Worm (Caenorhabditis elegans) whole organism, young adult: ENCODE measurements around the gene C29A12.6.

Source experiments
- B0035.1 ChIP-seq: sonication (generic microtip); optimal IDR thresholded peaks from 2 replicates; lab custom pipeline; 2016; ENCODE audit warnings: missing genetic modification characterization, mild to moderate bottlenecking, missing compliant biosample characterization, missing genotype, missing genetic modification reagents
- F10E7.11 ChIP-seq: sonication (generic microtip); optimal IDR thresholded peaks from 2 replicates; lab custom pipeline; 2017; ENCODE audit warnings: mild to moderate bottlenecking, missing genetic modification characterization, moderate library complexity, missing compliant biosample characterization
- F22D6.2 ChIP-seq: sonication (generic microtip); optimal IDR thresholded peaks from 2 replicates; lab custom pipeline; 2016; ENCODE audit warnings: mild to moderate bottlenecking, missing genetic modification characterization, missing compliant biosample characterization
- F23B12.7 ChIP-seq: sonication (generic microtip); optimal IDR thresholded peaks from 2 replicates; lab custom pipeline; 2017; ENCODE audit warnings: missing genetic modification characterization, mild to moderate bottlenecking, missing compliant biosample characterization, antibody characterized with exemption, moderate library complexity; ENCODE audit not compliant: insufficient read depth
- F52B5.7 ChIP-seq: sonication (generic microtip); optimal IDR thresholded peaks from 2 replicates; lab custom pipeline; 2016; ENCODE audit warnings: mild to moderate bottlenecking, missing genetic modification characterization, missing compliant biosample characterization
- K11D2.4 ChIP-seq: fragments of 200-800 bp; sonication (Bioruptor generic); IDR thresholded peaks from 2 replicates; pipeline ENCODE4 v1.3.6; 2022; ENCODE audit warnings: missing genetic modification reagents, missing genetic modification characterization, missing compliant biosample characterization
- T07F8.4 ChIP-seq: sonication (generic microtip); optimal IDR thresholded peaks from 2 replicates; lab custom pipeline; 2016; ENCODE audit warnings: mild to moderate bottlenecking, missing genetic modification characterization, moderate library complexity, missing compliant biosample characterization
- T26A5.8 ChIP-seq: sonication (generic microtip); optimal IDR thresholded peaks from 2 replicates; lab custom pipeline; 2016; ENCODE audit warnings: missing genetic modification characterization, missing compliant biosample characterization
- Y53F4B.3 ChIP-seq: fragments of 200-800 bp; sonication (Bioruptor generic); IDR thresholded peaks from 2 replicates; pipeline ENCODE4 v1.3.6; 2022; ENCODE audit warnings: missing genetic modification reagents, missing genetic modification characterization, missing compliant biosample characterization
- Y56A3A.18 ChIP-seq: fragments of 200-800 bp; sonication (Bioruptor generic); IDR thresholded peaks from 2 replicates; pipeline ENCODE4 v1.3.6; 2022; ENCODE audit warnings: missing genetic modification reagents, missing genetic modification characterization, missing compliant biosample characterization
- Y67H2A.10 ChIP-seq: fragments of 200-800 bp; sonication (Bioruptor generic); conservative IDR thresholded peaks from 2 replicates; pipeline ENCODE4 v1.3.6; 2022; ENCODE audit warnings: missing genetic modification reagents, missing genetic modification characterization, missing compliant biosample characterization
- ZK185.1 ChIP-seq: sonication (generic microtip); optimal IDR thresholded peaks from 2 replicates; lab custom pipeline; 2016; ENCODE audit warnings: mild to moderate bottlenecking, missing genetic modification characterization, missing compliant biosample characterization; ENCODE audit not compliant: poor library complexity, severe bottlenecking
- akir-1 ChIP-seq: fragments of 200-800 bp; sonication (Bioruptor generic); optimal IDR thresholded peaks from 2 replicates; lab custom pipeline; 2018; ENCODE audit warnings: mild to moderate bottlenecking, missing genetic modification characterization, moderate library complexity, missing compliant biosample characterization
- attf-3 ChIP-seq: fragments of 200-800 bp; sonication (Bioruptor generic); conservative IDR thresholded peaks from 2 replicates; pipeline ENCODE4 v1.3.6; 2022; ENCODE audit warnings: missing genetic modification reagents, missing genetic modification characterization, missing compliant biosample characterization
- attf-6 ChIP-seq: fragments of 200-800 bp; sonication (Bioruptor generic); IDR thresholded peaks from 2 replicates; pipeline ENCODE4 v1.3.6; 2022; ENCODE audit warnings: missing genetic modification reagents, missing genetic modification characterization, missing compliant biosample characterization
- cebp-1 ChIP-seq, 2 experiments: fragments of 200-800 bp in 1 of 2; sonication (Bioruptor generic) in 1 of 2; sonication (generic microtip) in 1 of 2; IDR thresholded peaks in 1 of 2; optimal IDR thresholded peaks in 1 of 2; 2 replicates each; pipeline versions ENCODE4 v1.3.6 to Lab custom; 2017 to 2022; ENCODE audit warnings: missing compliant biosample characterization in 2 of 2, missing genetic modification characterization in 2 of 2, mild to moderate bottlenecking in 1 of 2, missing genetic modification reagents in 1 of 2, moderate library complexity in 1 of 2
- cebp-2 ChIP-seq: fragments of 200-800 bp; sonication (Bioruptor generic); IDR thresholded peaks from 2 replicates; pipeline ENCODE4 v1.3.6; 2022; ENCODE audit warnings: missing genetic modification characterization, missing compliant biosample characterization
- ceh-40 ChIP-seq: fragments of 200-800 bp; sonication (Bioruptor generic); IDR thresholded peaks from 2 replicates; pipeline ENCODE4 v1.3.6; 2022; ENCODE audit warnings: missing genetic modification characterization, missing compliant biosample characterization
- chd-7 ChIP-seq: sonication (generic microtip); optimal IDR thresholded peaks from 2 replicates; lab custom pipeline; 2016; ENCODE audit warnings: mild to moderate bottlenecking, missing genetic modification characterization, moderate library complexity, missing compliant biosample characterization
- die-1 ChIP-seq: sonication (generic microtip); optimal IDR thresholded peaks from 2 replicates; lab custom pipeline; 2016; ENCODE audit warnings: missing genotype, mild to moderate bottlenecking, missing genetic modification characterization, missing compliant biosample characterization
- dox-1 ChIP-seq: fragments of 200-800 bp; sonication (Bioruptor generic); IDR thresholded peaks from 2 replicates; pipeline ENCODE4 v1.3.6; 2022; ENCODE audit warnings: missing genetic modification reagents, missing genetic modification characterization, missing compliant biosample characterization
- egl-44 ChIP-seq: fragments of 200-800 bp; sonication (Bioruptor generic); IDR thresholded peaks from 2 replicates; pipeline ENCODE4 v1.3.6; 2022; ENCODE audit warnings: missing genetic modification reagents, missing genetic modification characterization, missing compliant biosample characterization
- ekl-4 ChIP-seq: fragments of 200-800 bp; sonication (Bioruptor generic); IDR thresholded peaks from 2 replicates; pipeline ENCODE4 v1.3.6; 2022; ENCODE audit warnings: missing genetic modification reagents, missing genetic modification characterization, missing compliant biosample characterization
- ets-4 ChIP-seq: fragments of 200-800 bp; sonication (Bioruptor generic); optimal IDR thresholded peaks from 2 replicates; lab custom pipeline; 2018; ENCODE audit warnings: mild to moderate bottlenecking, missing genetic modification characterization, missing compliant biosample characterization
- lin-26 ChIP-seq: fragments of 200-800 bp; sonication (Bioruptor generic); IDR thresholded peaks from 2 replicates; pipeline ENCODE4 v1.3.6; 2022; ENCODE audit warnings: missing genetic modification reagents, missing genetic modification characterization, missing compliant biosample characterization
- lin-40 ChIP-seq: sonication (generic microtip); optimal IDR thresholded peaks from 2 replicates; lab custom pipeline; 2016; ENCODE audit warnings: missing genetic modification characterization, mild to moderate bottlenecking, missing compliant biosample characterization, missing genotype, missing genetic modification reagents
- lin-54 ChIP-seq: fragments of 200-800 bp; sonication (Bioruptor generic); optimal IDR thresholded peaks from 2 replicates; lab custom pipeline; 2018; ENCODE audit warnings: mild to moderate bottlenecking, missing genetic modification characterization, missing compliant biosample characterization
- madf-10 ChIP-seq: sonication (generic microtip); optimal IDR thresholded peaks from 2 replicates; lab custom pipeline; 2016; ENCODE audit warnings: mild to moderate bottlenecking, missing genetic modification characterization, missing compliant biosample characterization
- madf-6 ChIP-seq: fragments of 200-800 bp; sonication (Bioruptor generic); IDR thresholded peaks from 2 replicates; pipeline ENCODE4 v1.3.6; 2022; ENCODE audit warnings: missing genetic modification reagents, missing genetic modification characterization, missing compliant biosample characterization
- mxl-1 ChIP-seq: sonication (generic microtip); optimal IDR thresholded peaks from 2 replicates; lab custom pipeline; 2016; ENCODE audit warnings: missing genetic modification characterization, missing compliant biosample characterization
- nhr-80 ChIP-seq: sonication (generic microtip); optimal IDR thresholded peaks from 2 replicates; lab custom pipeline; 2016; ENCODE audit warnings: missing genetic modification characterization, missing compliant biosample characterization
- pbrm-1 ChIP-seq: fragments of 200-800 bp; sonication (Bioruptor generic); IDR thresholded peaks from 2 replicates; pipeline ENCODE4 v1.3.6; 2022; ENCODE audit warnings: missing genetic modification reagents, missing genetic modification characterization, missing compliant biosample characterization
- pha-4 ChIP-seq: fragments of 150-350 bp; sonication (generic microtip); optimal IDR thresholded peaks from 2 replicates; lab custom pipeline; 2014; ENCODE audit warnings: missing biosample characterization, missing genetic modification reagents, missing genetic modification characterization
- rec-8 ChIP-seq, 2 experiments: sonication (generic microtip); optimal IDR thresholded peaks; 2 replicates each; lab custom pipeline; 2016; ENCODE audit warnings: mild to moderate bottlenecking in 2 of 2, missing genetic modification characterization in 2 of 2, missing genetic modification reagents in 2 of 2, missing genotype in 2 of 2, missing biosample characterization in 1 of 2, missing compliant biosample characterization in 1 of 2, moderate library complexity in 1 of 2
- sdz-38 ChIP-seq: sonication (generic microtip); optimal IDR thresholded peaks from 2 replicates; lab custom pipeline; 2016; ENCODE audit warnings: missing genotype, missing genetic modification characterization, missing compliant biosample characterization
- snpc-3.4 ChIP-seq: sonication (generic microtip); optimal IDR thresholded peaks from 2 replicates; lab custom pipeline; 2017; ENCODE audit warnings: missing genetic modification characterization, mild to moderate bottlenecking, missing compliant biosample characterization, antibody characterized with exemption, moderate library complexity, missing genotype, missing genetic modification reagents
- somi-1 ChIP-seq: fragments of 200-800 bp; sonication (Bioruptor generic); optimal IDR thresholded peaks from 2 replicates; lab custom pipeline; 2018; ENCODE audit warnings: mild to moderate bottlenecking, missing genetic modification characterization, missing compliant biosample characterization
- sptf-2 ChIP-seq: fragments of 200-800 bp; sonication (Bioruptor generic); optimal IDR thresholded peaks from 2 replicates; lab custom pipeline; 2018; ENCODE audit warnings: mild to moderate bottlenecking, missing genetic modification characterization, missing compliant biosample characterization
- tbp1 ChIP-seq: fragments of 200-800 bp; sonication (Bioruptor generic); optimal IDR thresholded peaks from 2 replicates; lab custom pipeline; 2018; ENCODE audit warnings: mild to moderate bottlenecking, missing genetic modification characterization, missing compliant biosample characterization
- tbx-9 ChIP-seq: sonication (generic microtip); optimal IDR thresholded peaks from 2 replicates; lab custom pipeline; 2016; ENCODE audit warnings: borderline replicate concordance, missing genetic modification characterization, inconsistent platforms, missing compliant biosample characterization
- tlf-1 ChIP-seq: fragments of 200-800 bp; sonication (Bioruptor generic); optimal IDR thresholded peaks from 2 replicates; lab custom pipeline; 2018; ENCODE audit warnings: mild to moderate bottlenecking, missing genetic modification characterization, missing compliant biosample characterization
- unc-130 ChIP-seq: sonication (generic microtip); optimal IDR thresholded peaks from 2 replicates; lab custom pipeline; 2016; ENCODE audit warnings: missing genetic modification reagents, missing genetic modification characterization, missing compliant biosample characterization
- ztf-18 ChIP-seq: sonication (generic microtip); optimal IDR thresholded peaks from 2 replicates; lab custom pipeline; 2016; ENCODE audit warnings: missing genotype, mild to moderate bottlenecking, missing genetic modification characterization, missing compliant biosample characterization
- ztf-22 ChIP-seq: fragments of 200-800 bp; sonication (Bioruptor generic); optimal IDR thresholded peaks from 2 replicates; lab custom pipeline; 2018; ENCODE audit warnings: mild to moderate bottlenecking, missing genetic modification characterization, moderate library complexity, missing compliant biosample characterization
- ztf-28 ChIP-seq: fragments of 200-800 bp; sonication (Bioruptor generic); IDR thresholded peaks from 2 replicates; pipeline ENCODE4 v1.3.6; 2022; ENCODE audit warnings: missing genetic modification reagents, missing genetic modification characterization, missing compliant biosample characterization
- ztf-3 ChIP-seq: fragments of 200-800 bp; sonication (Bioruptor generic); optimal IDR thresholded peaks from 2 replicates; lab custom pipeline; 2018; ENCODE audit warnings: mild to moderate bottlenecking, missing genetic modification characterization, missing compliant biosample characterization

C29A12.6 gene

ce11 chrV:10846893-10847292, at the start of gene C29A12.6:
Gene C29A12.6, plus strand, starts transcription at chrV:10847193.
- TF ChIP-seq ceh-40 (GFP tag; lab: Robert Waterston, UW) (no peak), lin-40 (tag; lab: Kevin White, UChicago) (no peak), ekl-4 (GFP tag; lab: Robert Waterston, UW) (no peak), snpc-3.4 (no peak), F23B12.7 (no peak), madf-6 (GFP tag; lab: Robert Waterston, UW) (no peak), lin-54 (GFP tag; lab: Kevin White, UChicago) (no peak), rec-8 (tag; optimal IDR thresholded peaks at IDR 0.05; lab: Kevin White, UChicago) (no peak), lin-26 (GFP tag; lab: Robert Waterston, UW) (no peak), T07F8.4 (tag; lab: Kevin White, UChicago) (no peak)

- no peak for TF ChIP-seq somi-1 (GFP tag; lab: Kevin White, UChicago)
- TF ChIP-seq dox-1, result no peak
- TF ChIP-seq pbrm-1, result no peak
- no peak for TF ChIP-seq F22D6.2
- TF ChIP-seq pha-4 (tag; lab: Kevin White, UChicago), result no peak
- no peak for TF ChIP-seq Y53F4B.3 (GFP tag; lab: Robert Waterston, UW)
- no peak for TF ChIP-seq chd-7 (tag; lab: Kevin White, UChicago)
- TF ChIP-seq K11D2.4 (GFP tag; lab: Robert Waterston, UW), result no peak
- TF ChIP-seq ZK185.1 (tag; lab: Kevin White, UChicago), result no peak
- TF ChIP-seq attf-3 (GFP tag; lab: Robert Waterston, UW), result no peak
- no peak for TF ChIP-seq Y67H2A.10 (GFP tag; lab: Robert Waterston, UW)
- no peak for TF ChIP-seq T26A5.8 (tag; lab: Kevin White, UChicago)
- TF ChIP-seq die-1 (tag; lab: Kevin White, UChicago), result no peak
- no peak for TF ChIP-seq ztf-3 (GFP tag; lab: Kevin White, UChicago)
These were observed 48.9 kb upstream of the C29A12.6 start, which contains the start of gene srh-184 for ce11 chrV:10798090-10798489. Gene srh-184, minus strand, starts transcription at chrV:10798190.

- TF ChIP-seq tbp1 (GFP tag; lab: Kevin White, UChicago), result peak; percentile 13
- TF ChIP-seq tbx-9, result no peak
- no peak for TF ChIP-seq mxl-1 (tag; lab: Kevin White, UChicago)
- peak; percentile 48 for TF ChIP-seq ets-4
- peak; percentile 35 for TF ChIP-seq pha-4 (tag; lab: Kevin White, UChicago)
- no peak for TF ChIP-seq sptf-2 (GFP tag; lab: Kevin White, UChicago)
- peak; percentile 87 for TF ChIP-seq nhr-80
- no peak for TF ChIP-seq dox-1
- peak; percentile 41 for TF ChIP-seq ztf-22 (GFP tag; lab: Kevin White, UChicago)
- TF ChIP-seq cebp-1 (GFP tag; IDR thresholded peaks at IDR 0.05; lab: Robert Waterston, UW), result no peak
- TF ChIP-seq cebp-1 (tag; optimal IDR thresholded peaks at IDR 0.05; lab: Kevin White, UChicago), result peak; percentile 13
- TF ChIP-seq madf-10, result peak; percentile 13
- no peak for TF ChIP-seq Y56A3A.18
These were observed 45.8 kb upstream of the C29A12.6 start, which contains the start of gene D1054.18 for ce11 chrV:10801154-10801553. Gene D1054.18, minus strand, starts transcription at chrV:10801198.

DNA sequence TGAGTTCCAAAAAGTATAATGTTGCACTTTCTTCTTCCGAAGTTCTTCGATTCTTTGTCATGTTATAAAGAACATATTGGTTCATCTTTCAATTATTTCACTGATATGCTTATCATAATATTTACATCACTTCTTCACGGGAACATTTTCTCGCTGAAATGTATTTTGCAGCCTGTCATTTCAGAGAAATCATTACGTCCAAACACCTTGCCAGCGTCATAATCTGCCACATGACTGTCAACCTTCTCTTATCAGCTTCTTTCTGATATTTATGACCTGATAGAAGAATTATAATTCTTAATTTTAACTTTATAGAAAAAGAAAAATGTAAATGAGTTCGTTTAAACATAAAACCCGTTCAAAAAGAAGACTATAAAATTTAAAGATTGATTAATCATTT, 44.9 kb upstream of the C29A12.6 start:
- TF ChIP-seq B0035.1 (tag; lab: Kevin White, UChicago) (no peak), ztf-28 (GFP tag; lab: Robert Waterston, UW) (no peak), cebp-2 (GFP tag; lab: Robert Waterston, UW) (no peak), F52B5.7 (tag; lab: Kevin White, UChicago) (no peak), akir-1 (GFP tag; lab: Kevin White, UChicago) (no peak), tlf-1 (GFP tag; lab: Kevin White, UChicago) (no peak), lin-54 (GFP tag; lab: Kevin White, UChicago) (peak; percentile 41), nhr-80 (peak; percentile 89), egl-44 (GFP tag; lab: Robert Waterston, UW) (no peak), ztf-18 (tag; lab: Kevin White, UChicago) (no peak), sdz-38 (tag; lab: Kevin White, UChicago) (no peak), attf-6 (GFP tag; lab: Robert Waterston, UW) (no peak), unc-130 (no peak), F10E7.11 (tag; lab: Kevin White, UChicago) (no peak)
